Worm (Caenorhabditis elegans) whole organism, late embryonic: ENCODE measurements around the gene nlp-58.

Source experiments
- C08G9.2 ChIP-seq: sonication (generic microtip); optimal IDR thresholded peaks from 2 replicates; lab custom pipeline; 2016; ENCODE audit warnings: mild to moderate bottlenecking, missing genetic modification characterization, moderate library complexity, missing compliant biosample characterization
- F13H6.1 ChIP-seq: sonication (generic microtip); optimal IDR thresholded peaks from 2 replicates; lab custom pipeline; 2016; ENCODE audit warnings: missing genetic modification characterization, missing compliant biosample characterization
- K02D7.2 ChIP-seq: sonication (generic microtip); optimal IDR thresholded peaks from 2 replicates; lab custom pipeline; 2017; ENCODE audit warnings: mild to moderate bottlenecking, missing genetic modification characterization, missing compliant biosample characterization
- Y22D7AL.16 ChIP-seq: sonication (generic microtip); optimal IDR thresholded peaks from 2 replicates; lab custom pipeline; 2016; ENCODE audit warnings: missing genetic modification characterization, missing compliant biosample characterization
- ahr-1 ChIP-seq: sonication (generic microtip); optimal IDR thresholded peaks from 2 replicates; lab custom pipeline; 2016; ENCODE audit warnings: missing genetic modification characterization, missing compliant biosample characterization
- ceh-19 ChIP-seq: fragments of 200-800 bp; sonication (Bioruptor generic); optimal IDR thresholded peaks from 2 replicates; lab custom pipeline; 2018; ENCODE audit warnings: mild to moderate bottlenecking, missing genetic modification characterization, missing compliant biosample characterization
- ceh-2 ChIP-seq: sonication (generic microtip); optimal IDR thresholded peaks from 2 replicates; lab custom pipeline; 2016; ENCODE audit warnings: missing genotype, missing genetic modification characterization, missing compliant biosample characterization
- ceh-22 ChIP-seq: sonication (generic microtip); optimal IDR thresholded peaks from 2 replicates; lab custom pipeline; 2017; ENCODE audit warnings: missing biosample characterization, missing genetic modification characterization
- ceh-6 ChIP-seq: fragments of 200-800 bp; sonication (Bioruptor generic); optimal IDR thresholded peaks from 2 replicates; lab custom pipeline; 2018; ENCODE audit warnings: mild to moderate bottlenecking, missing genetic modification characterization, missing compliant biosample characterization
- che-1 ChIP-seq: sonication (generic microtip); optimal IDR thresholded peaks from 2 replicates; lab custom pipeline; 2016; ENCODE audit warnings: mild to moderate bottlenecking, missing genetic modification characterization, missing compliant biosample characterization
- dmd-4 ChIP-seq: sonication (generic microtip); optimal IDR thresholded peaks from 2 replicates; lab custom pipeline; 2016; ENCODE audit warnings: borderline replicate concordance, missing genetic modification characterization, missing compliant biosample characterization
- dve-1 ChIP-seq: sonication (generic microtip); optimal IDR thresholded peaks from 2 replicates; lab custom pipeline; 2017; ENCODE audit warnings: antibody characterized with exemption, mild to moderate bottlenecking, missing genetic modification characterization, missing compliant biosample characterization
- elt-4 ChIP-seq: sonication (generic microtip); optimal IDR thresholded peaks from 2 replicates; lab custom pipeline; 2016; ENCODE audit warnings: missing genetic modification characterization, missing compliant biosample characterization
- ets-4 ChIP-seq: sonication (generic microtip); optimal IDR thresholded peaks from 2 replicates; lab custom pipeline; 2016; ENCODE audit warnings: missing genetic modification characterization, missing compliant biosample characterization
- eyg-1 ChIP-seq: sonication (generic microtip); optimal IDR thresholded peaks from 2 replicates; lab custom pipeline; 2016; ENCODE audit warnings: missing genotype, missing genetic modification characterization, missing compliant biosample characterization
- fax-1 ChIP-seq: sonication (generic microtip); optimal IDR thresholded peaks from 2 replicates; lab custom pipeline; 2016; ENCODE audit warnings: missing genotype, missing genetic modification characterization, missing compliant biosample characterization
- hlh-30 ChIP-seq: sonication (generic microtip); optimal IDR thresholded peaks from 2 replicates; lab custom pipeline; 2017; ENCODE audit warnings: antibody characterized with exemption, missing genetic modification characterization, missing compliant biosample characterization; ENCODE audit not compliant: insufficient read depth
- hlh-6 ChIP-seq: sonication (generic microtip); optimal IDR thresholded peaks from 2 replicates; lab custom pipeline; 2016; ENCODE audit warnings: missing genotype, missing genetic modification characterization, missing compliant biosample characterization
- hlh-8 ChIP-seq: sonication (generic microtip); optimal IDR thresholded peaks from 2 replicates; lab custom pipeline; 2016; ENCODE audit warnings: missing genotype, missing genetic modification characterization, missing compliant biosample characterization
- lin-11 ChIP-seq: fragments of 200-800 bp; sonication (Bioruptor generic); optimal IDR thresholded peaks from 2 replicates; lab custom pipeline; 2018; ENCODE audit warnings: mild to moderate bottlenecking, missing genetic modification characterization, missing compliant biosample characterization
- mec-3 ChIP-seq: sonication (generic microtip); optimal IDR thresholded peaks from 2 replicates; lab custom pipeline; 2016; ENCODE audit warnings: borderline replicate concordance, missing genetic modification characterization, missing compliant biosample characterization
- nfya-1 ChIP-seq: sonication (generic microtip); optimal IDR thresholded peaks from 2 replicates; lab custom pipeline; 2017; ENCODE audit warnings: missing genetic modification characterization, mild to moderate bottlenecking, missing compliant biosample characterization, antibody characterized with exemption, moderate library complexity
- nhr-232 ChIP-seq: sonication (generic microtip); optimal IDR thresholded peaks from 2 replicates; lab custom pipeline; 2016; ENCODE audit warnings: missing genetic modification characterization, missing compliant biosample characterization
- pag-3 ChIP-seq: sonication (generic microtip); optimal IDR thresholded peaks from 2 replicates; lab custom pipeline; 2016; ENCODE audit warnings: missing compliant biosample characterization, missing genetic modification characterization, borderline replicate concordance
- pat-9 ChIP-seq: fragments of 200-800 bp; sonication (Bioruptor generic); optimal IDR thresholded peaks from 2 replicates; lab custom pipeline; 2018; ENCODE audit warnings: mild to moderate bottlenecking, missing genetic modification characterization, moderate library complexity, missing compliant biosample characterization
- pha-4 ChIP-seq: fragments of 150-350 bp; optimal IDR thresholded peaks from 2 replicates; lab custom pipeline; 2018; ENCODE audit warnings: missing biosample characterization, missing genetic modification reagents, missing genetic modification characterization
- rnt-1 ChIP-seq: sonication (generic microtip); optimal IDR thresholded peaks from 2 replicates; lab custom pipeline; 2016; ENCODE audit warnings: missing genetic modification characterization, missing compliant biosample characterization
- sdc-2 ChIP-seq: sonication (generic microtip); optimal IDR thresholded peaks from 2 replicates; lab custom pipeline; 2016; ENCODE audit warnings: missing genotype, missing genetic modification characterization, missing compliant biosample characterization
- sox-2 ChIP-seq: fragments of 200-800 bp; sonication (Bioruptor generic); IDR thresholded peaks from 2 replicates; pipeline ENCODE4 v1.3.6; 2022; ENCODE audit warnings: missing genetic modification reagents, missing genetic modification characterization, missing compliant biosample characterization
- sox-4 ChIP-seq: sonication (generic microtip); optimal IDR thresholded peaks from 2 replicates; lab custom pipeline; 2017; ENCODE audit warnings: mild to moderate bottlenecking, missing genetic modification characterization, inconsistent platforms, missing compliant biosample characterization
- syd-9 ChIP-seq: sonication (generic microtip); optimal IDR thresholded peaks from 2 replicates; lab custom pipeline; 2016; ENCODE audit warnings: mild to moderate bottlenecking, missing genetic modification characterization, moderate library complexity, missing compliant biosample characterization
- tbx-7 ChIP-seq: sonication (generic microtip); optimal IDR thresholded peaks from 2 replicates; lab custom pipeline; 2016; ENCODE audit warnings: missing genotype, missing genetic modification characterization, missing compliant biosample characterization
- ttx-3 ChIP-seq: sonication (generic microtip); optimal IDR thresholded peaks from 2 replicates; lab custom pipeline; 2016; ENCODE audit warnings: missing genetic modification reagents, missing genetic modification characterization, missing compliant biosample characterization
- unc-3 ChIP-seq, 2 experiments: fragments of 200-800 bp in 1 of 2; sonication (Bioruptor generic) in 1 of 2; sonication (generic microtip) in 1 of 2; conservative IDR thresholded peaks in 1 of 2; optimal IDR thresholded peaks in 1 of 2; 2 replicates each; pipeline versions ENCODE4 v1.3.6 to Lab custom; 2016 to 2022; ENCODE audit warnings: missing compliant biosample characterization in 2 of 2, missing genetic modification characterization in 2 of 2, missing genetic modification reagents in 1 of 2
- unc-42 ChIP-seq: sonication (generic microtip); optimal IDR thresholded peaks from 2 replicates; lab custom pipeline; 2016; ENCODE audit warnings: missing genotype, missing genetic modification characterization, missing compliant biosample characterization
- unc-55 ChIP-seq: sonication (generic microtip); optimal IDR thresholded peaks from 2 replicates; lab custom pipeline; 2017; ENCODE audit warnings: missing biosample characterization, missing genetic modification reagents, missing genetic modification characterization
- unc-86 ChIP-seq: sonication (generic microtip); optimal IDR thresholded peaks from 2 replicates; lab custom pipeline; 2016; ENCODE audit warnings: missing genetic modification characterization, missing compliant biosample characterization

Gene nlp-58

DNA sequence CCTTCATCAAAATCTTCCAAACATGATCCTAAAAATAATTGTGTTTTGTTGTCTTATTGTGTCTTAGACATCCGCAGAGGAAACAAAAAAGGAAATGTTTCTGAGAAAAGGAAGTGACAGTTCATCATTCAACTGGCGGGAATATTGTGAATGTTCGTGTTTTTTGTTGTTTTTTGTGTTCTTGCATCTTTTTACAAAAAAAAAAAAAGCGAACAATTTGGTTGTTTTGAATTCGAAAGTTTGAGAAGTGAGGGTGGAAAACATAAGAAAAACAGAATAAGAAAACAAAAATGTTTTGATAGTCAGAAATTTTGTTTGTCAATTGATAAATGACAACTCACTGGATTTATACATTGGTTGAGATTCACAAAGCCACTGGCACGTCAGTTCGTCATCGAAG is 39.1 kb downstream of the nlp-58 start:
- TF ChIP-seq sox-2 (GFP tag; lab: Robert Waterston, UW): no peak
- TF ChIP-seq tbx-7 (tag; lab: Kevin White, UChicago): no peak
- no peak for TF ChIP-seq mec-3 (tag; lab: Kevin White, UChicago)
- TF ChIP-seq F13H6.1 (tag; lab: Kevin White, UChicago): no peak
- no peak for TF ChIP-seq eyg-1 (tag; lab: Kevin White, UChicago)
- TF ChIP-seq K02D7.2: no peak
- TF ChIP-seq unc-3 (GFP tag; conservative IDR thresholded peaks at IDR 0.05; lab: Robert Waterston, UW): no peak
- TF ChIP-seq unc-3 (tag; optimal IDR thresholded peaks at IDR 0.05; lab: Kevin White, UChicago): no peak
- TF ChIP-seq dmd-4: no peak
- TF ChIP-seq fax-1 (tag; lab: Kevin White, UChicago): no peak
- TF ChIP-seq ceh-2 (tag; lab: Kevin White, UChicago): no peak
- TF ChIP-seq nhr-232: no peak
- TF ChIP-seq ahr-1 (tag; lab: Kevin White, UChicago): no peak
- no peak for TF ChIP-seq C08G9.2
- no peak for TF ChIP-seq hlh-30 (tag; lab: Kevin White, UChicago)
- TF ChIP-seq pha-4: no peak
- TF ChIP-seq che-1: no peak
- no peak for TF ChIP-seq ceh-6
- no peak for TF ChIP-seq ceh-19

DNA sequence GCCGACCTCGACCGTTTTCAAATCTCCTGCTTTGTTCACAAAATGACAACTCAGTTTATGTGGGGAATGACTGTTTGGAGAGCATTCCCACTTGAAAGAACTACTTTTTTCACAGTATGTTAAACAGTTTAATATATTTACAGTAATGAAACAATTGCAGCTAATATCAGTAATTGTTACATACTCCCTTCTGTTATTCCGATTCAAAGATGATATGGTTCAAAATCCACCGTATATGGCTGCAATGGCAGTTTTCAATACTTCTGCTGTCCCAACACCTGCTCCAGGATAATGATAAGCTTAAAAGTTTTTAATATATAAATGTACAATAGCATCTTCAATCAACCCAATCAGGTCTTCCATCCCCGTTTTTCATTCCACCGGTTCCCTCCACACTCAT is 41.5 kb downstream of the nlp-58 start:
- TF ChIP-seq elt-4 (tag; lab: Kevin White, UChicago) (no peak), pag-3 (no peak)

DNA sequence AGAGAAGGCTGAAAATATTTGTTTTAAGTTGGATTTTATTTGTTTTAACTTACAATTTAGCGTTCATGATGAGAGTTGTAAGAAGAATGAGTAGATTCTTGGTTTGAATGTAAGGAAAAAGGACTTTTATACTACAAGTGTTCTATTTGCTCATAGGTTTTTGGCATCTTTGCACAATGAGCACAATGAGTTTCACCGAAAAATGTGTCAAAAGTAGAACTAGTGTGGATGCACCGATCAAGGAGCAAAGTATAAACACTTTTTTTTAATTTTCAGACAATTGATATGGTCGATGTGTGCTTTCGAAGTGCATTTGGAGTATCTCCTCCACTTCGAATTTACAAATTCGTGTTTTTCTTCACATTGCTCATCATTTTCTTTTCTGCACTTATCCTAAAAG is 42.6 kb downstream of the nlp-58 start, which contains the start of gene fipr-11:
fipr-11 (minus strand) TSS at position 101 of the 400 bp plus-strand sequence.
- no peak for TF ChIP-seq ttx-3 (tag; lab: Kevin White, UChicago)
- no peak for TF ChIP-seq nfya-1
- no peak for TF ChIP-seq rnt-1 (tag; lab: Kevin White, UChicago)
- no peak for TF ChIP-seq ceh-22 (tag; lab: Kevin White, UChicago)
- no peak for TF ChIP-seq mec-3 (tag; lab: Kevin White, UChicago)
- TF ChIP-seq lin-11: no peak
- TF ChIP-seq hlh-8 (tag; lab: Kevin White, UChicago): no peak
- TF ChIP-seq Y22D7AL.16 (tag; lab: Kevin White, UChicago): no peak
- TF ChIP-seq F13H6.1 (tag; lab: Kevin White, UChicago): no peak
- TF ChIP-seq ceh-6: no peak
- no peak for TF ChIP-seq sox-4 (tag; lab: Kevin White, UChicago)
- TF ChIP-seq ets-4 (tag; lab: Kevin White, UChicago): no peak
- TF ChIP-seq pat-9 (tag; lab: Kevin White, UChicago): no peak
- TF ChIP-seq sdc-2: no peak
- no peak for TF ChIP-seq unc-42 (tag; lab: Kevin White, UChicago)
- TF ChIP-seq fax-1 (tag; lab: Kevin White, UChicago): no peak
- TF ChIP-seq unc-86 (tag; lab: Kevin White, UChicago): no peak

- TF ChIP-seq unc-55 (GFP tag; lab: Kevin White, UChicago) (no peak), hlh-8 (tag; lab: Kevin White, UChicago) (no peak), elt-4 (tag; lab: Kevin White, UChicago) (no peak), dve-1 (no peak), hlh-6 (tag; lab: Kevin White, UChicago) (no peak), ceh-2 (tag; lab: Kevin White, UChicago) (no peak), syd-9 (tag; lab: Kevin White, UChicago) (no peak)
Observed at ce11 chrV:9901119-9901518, 47.6 kb downstream of the nlp-58 start.
